In genomic region chrV:4615802-4616201, ce11 we compare ENCODE assay signal across 3 worm cellular contexts.
TF ChIP-seq lines count a peak whose summit lies in the region.

Gene Y61A9LA.10 (minus strand): TSS chrV:4615817.
Gene F54D11.4 (plus strand): TSS chrV:4616151.

TF ChIP-seq in whole organism, L1 larva, 84 proteins besides CTCF, POLR2A, EP300 and RAD21 (continued from another document):
- TF ChIP-seq ceh-82 (tag; optimal IDR thresholded peaks at IDR 0.05; lab: Kevin White, UChicago) (peak; percentile 34 to 52 (median 35)), egl-13 (tag; optimal IDR thresholded peaks at IDR 0.05; lab: Kevin White, UChicago) (peak; percentile 48), xbp-1 (tag; optimal IDR thresholded peaks at IDR 0.05; lab: Kevin White, UChicago) (peak; percentile 74), nhr-20 (tag; optimal IDR thresholded peaks at IDR 0.05; lab: Kevin White, UChicago) (peak; percentile 59), ceh-88 (GFP tag; IDR thresholded peaks at IDR 0.05; lab: Robert Waterston, UW) (no peak), lin-15B (tag; optimal IDR thresholded peaks at IDR 0.05; lab: Kevin White, UChicago) (peak; percentile 36), pag-3 (tag; optimal IDR thresholded peaks at IDR 0.05; lab: Kevin White, UChicago; ENCODE audit: borderline replicate concordance, insufficient read depth) (no peak), sox-4 (tag; optimal IDR thresholded peaks at IDR 0.05; lab: Kevin White, UChicago) (peak; percentile 24), nhr-19 (GFP tag; conservative IDR thresholded peaks at IDR 0.05; lab: Robert Waterston, UW) (no peak; the same call in 1 of the 2 replicates), jun-1 (tag; optimal IDR thresholded peaks at IDR 0.05; lab: Kevin White, UChicago) (no peak), hpl-2 (GFP tag; optimal IDR thresholded peaks at IDR 0.05; lab: Kevin White, UChicago) (peak; percentile 15), elt-2 (tag; optimal IDR thresholded peaks at IDR 0.05; lab: Kevin White, UChicago) (peak; percentile 28), rnt-1 (tag; optimal IDR thresholded peaks at IDR 0.05; lab: Kevin White, UChicago) (no peak), elt-3 (tag; optimal IDR thresholded peaks at IDR 0.05; lab: Kevin White, UChicago) (peak in 1 of 6 experiments; percentile 43), fkh-4 (tag; optimal IDR thresholded peaks at IDR 0.05; lab: Kevin White, UChicago; ENCODE audit: borderline replicate concordance) (no peak), tbx-2 (tag; optimal IDR thresholded peaks at IDR 0.05; lab: Kevin White, UChicago) (peak; percentile 61), vab-15 (tag; optimal IDR thresholded peaks at IDR 0.05; lab: Kevin White, UChicago) (no peak), nhr-28 (tag; optimal IDR thresholded peaks at IDR 0.05; lab: Kevin White, UChicago) (no peak), lin-35 (GFP tag; optimal IDR thresholded peaks at IDR 0.05; lab: Kevin White, UChicago) (peak; percentile 54 to 75), pqm-1 (tag; optimal IDR thresholded peaks at IDR 0.05; lab: Kevin White, UChicago) (no peak), lsy-2 (tag; optimal IDR thresholded peaks at IDR 0.05; lab: Kevin White, UChicago) (peak; percentile 70 to 78), ceh-63 (GFP tag; optimal IDR thresholded peaks at IDR 0.05; lab: Kevin White, UChicago) (no peak), fos-1 (tag; optimal IDR thresholded peaks at IDR 0.05; lab: Kevin White, UChicago) (peak; percentile 11), sup-37 (GFP tag; optimal IDR thresholded peaks at IDR 0.05; lab: Kevin White, UChicago) (no peak), mef-2 (tag; optimal IDR thresholded peaks at IDR 0.05; lab: Kevin White, UChicago) (no peak), snu-23 (GFP tag; optimal IDR thresholded peaks at IDR 0.05; lab: Kevin White, UChicago) (peak; percentile 63), nhr-90 (tag; optimal IDR thresholded peaks at IDR 0.05; lab: Kevin White, UChicago; ENCODE audit: poor library complexity) (peak; percentile 69), fkh-8 (tag; optimal IDR thresholded peaks at IDR 0.05; lab: Kevin White, UChicago) (no peak), irx-1 (tag; optimal IDR thresholded peaks at IDR 0.05; lab: Kevin White, UChicago) (peak; percentile 58), nhr-71 (tag; optimal IDR thresholded peaks at IDR 0.05; lab: Kevin White, UChicago) (peak; percentile 79), mab-9 (GFP tag; IDR thresholded peaks at IDR 0.05; lab: Robert Waterston, UW) (no peak), efl-3 (GFP tag; optimal IDR thresholded peaks at IDR 0.05; lab: Kevin White, UChicago) (no peak), snpc-4 (tag; optimal IDR thresholded peaks at IDR 0.05; lab: Kevin White, UChicago) (peak; percentile 13), ets-5 (GFP tag; IDR thresholded peaks at IDR 0.05; lab: Robert Waterston, UW) (no peak), nhr-84 (tag; optimal IDR thresholded peaks at IDR 0.05; lab: Kevin White, UChicago) (no peak), F16B12.6 (tag; optimal IDR thresholded peaks at IDR 0.05; lab: Kevin White, UChicago) (peak; percentile 5), mep-1 (tag; optimal IDR thresholded peaks at IDR 0.05; lab: Kevin White, UChicago) (peak; percentile 84), nhr-12 (tag; optimal IDR thresholded peaks at IDR 0.05; lab: Kevin White, UChicago) (no peak), lin-39 (tag; optimal IDR thresholded peaks at IDR 0.05; lab: Kevin White, UChicago) (peak; percentile 32), dpl-1 (GFP tag; optimal IDR thresholded peaks at IDR 0.05; lab: Kevin White, UChicago) (peak; percentile 53 to 73 (median 66)), nhr-47 (tag; optimal IDR thresholded peaks at IDR 0.05; lab: Kevin White, UChicago) (peak; percentile 80), swsn-7 (tag; optimal IDR thresholded peaks at IDR 0.05; lab: Kevin White, UChicago) (peak; percentile 67), efl-1 (optimal IDR thresholded peaks at IDR 0.05; lab: Kevin White, UChicago) (peak; percentile 55 to 63), efl-1 (GFP tag; optimal IDR thresholded peaks at IDR 0.05 in 1 of 2; lab: Kevin White, UChicago) (peak; percentile 66 to 94)

TF ChIP-seq in whole organism, L3 larva, 47 proteins besides CTCF, POLR2A, EP300 and RAD21 (continued from another document):
- TF ChIP-seq nhr-77 (tag; optimal IDR thresholded peaks at IDR 0.05; lab: Kevin White, UChicago), result no peak
- peak; percentile 76 for TF ChIP-seq nhr-23 (tag; optimal IDR thresholded peaks at IDR 0.05; lab: Kevin White, UChicago)
- no peak for TF ChIP-seq nhr-237 (tag; optimal IDR thresholded peaks at IDR 0.05; lab: Kevin White, UChicago)
- TF ChIP-seq fkh-2 (tag; optimal IDR thresholded peaks at IDR 0.05; lab: Kevin White, UChicago), result no peak
- no peak for TF ChIP-seq egl-5 (tag; optimal IDR thresholded peaks at IDR 0.05; lab: Kevin White, UChicago)
- TF ChIP-seq nhr-76 (tag; optimal IDR thresholded peaks at IDR 0.05; lab: Kevin White, UChicago), result no peak
- TF ChIP-seq tbx-2 (tag; optimal IDR thresholded peaks at IDR 0.05; lab: Kevin White, UChicago), result no peak
- peak; percentile 47 for TF ChIP-seq nfya-1 (tag; optimal IDR thresholded peaks at IDR 0.05; lab: Kevin White, UChicago; ENCODE audit: insufficient read depth)
- TF ChIP-seq sea-2 (GFP tag; optimal IDR thresholded peaks at IDR 0.05; lab: Kevin White, UChicago), result no peak
- TF ChIP-seq pqm-1 (tag; optimal IDR thresholded peaks at IDR 0.05; lab: Kevin White, UChicago), result no peak
- TF ChIP-seq nhr-12 (tag; optimal IDR thresholded peaks at IDR 0.05; lab: Kevin White, UChicago), result no peak
- peak; percentile 72 for TF ChIP-seq pha-4 (tag; optimal IDR thresholded peaks at IDR 0.05; lab: Kevin White, UChicago)
- peak; percentile 53 for TF ChIP-seq snpc-4 (tag; optimal IDR thresholded peaks at IDR 0.05; lab: Kevin White, UChicago)
- TF ChIP-seq ztf-4 (tag; optimal IDR thresholded peaks at IDR 0.05; lab: Kevin White, UChicago), result no peak
- TF ChIP-seq lin-15B (tag; optimal IDR thresholded peaks at IDR 0.05; lab: Kevin White, UChicago), result peak; percentile 54
- no peak for TF ChIP-seq daf-12 (tag; optimal IDR thresholded peaks at IDR 0.05; lab: Kevin White, UChicago)
- no peak for TF ChIP-seq elt-1 (tag; optimal IDR thresholded peaks at IDR 0.05; lab: Kevin White, UChicago)
- no peak for TF ChIP-seq mml-1 (tag; optimal IDR thresholded peaks at IDR 0.05; lab: Kevin White, UChicago)
- peak; percentile 50 for TF ChIP-seq ceh-28 (tag; optimal IDR thresholded peaks at IDR 0.05; lab: Kevin White, UChicago)
- TF ChIP-seq skn-1 (tag; optimal IDR thresholded peaks at IDR 0.05; lab: Kevin White, UChicago), result peak; percentile 1
- TF ChIP-seq elt-2 (tag; optimal IDR thresholded peaks at IDR 0.05; lab: Kevin White, UChicago), result peak; percentile 37
- no peak for TF ChIP-seq jun-1 (tag; optimal IDR thresholded peaks at IDR 0.05; lab: Kevin White, UChicago)
- TF ChIP-seq zag-1 (tag; optimal IDR thresholded peaks at IDR 0.05; lab: Kevin White, UChicago), result no peak
- peak; percentile 41 for TF ChIP-seq hmg-11 (tag; optimal IDR thresholded peaks at IDR 0.05; lab: Kevin White, UChicago)
- TF ChIP-seq unc-62 (GFP tag; optimal IDR thresholded peaks at IDR 0.05; lab: Kevin White, UChicago), result no peak
- no peak for TF ChIP-seq nhr-11 (tag; optimal IDR thresholded peaks at IDR 0.05; lab: Kevin White, UChicago)
- no peak for TF ChIP-seq ceh-82 (tag; optimal IDR thresholded peaks at IDR 0.05; lab: Kevin White, UChicago)

TF ChIP-seq in whole organism, young adult, 124 proteins besides CTCF, POLR2A, EP300 and RAD21 (continued from another document):
- TF ChIP-seq efl-1 (GFP tag; optimal IDR thresholded peaks at IDR 0.05; lab: Kevin White, UChicago) (peak; percentile 67), tbp1 (GFP tag; optimal IDR thresholded peaks at IDR 0.05; lab: Kevin White, UChicago) (no peak), lin-54 (GFP tag; optimal IDR thresholded peaks at IDR 0.05; lab: Kevin White, UChicago) (peak; percentile 47), D2030.7 (GFP tag; IDR thresholded peaks at IDR 0.05; lab: Robert Waterston, UW) (0 out of 2 replicates have a peak, but pooled peaks have one; percentile 34)
